Worm (Caenorhabditis elegans): ENCODE results near the gene cht-4.

- TF ChIP-seq scrt-1 (GFP tag; IDR thresholded peaks at IDR 0.05), result no peak
- TF ChIP-seq flt-1 (GFP tag; IDR thresholded peaks at IDR 0.05), result no peak
- TF ChIP-seq ceh-13 (GFP tag; optimal IDR thresholded peaks at IDR 0.05), result no peak
- TF ChIP-seq hmbx-1 (tag; optimal IDR thresholded peaks at IDR 0.05), result no peak
- TF ChIP-seq tra-4 (tag; optimal IDR thresholded peaks at IDR 0.05), result no peak
- no peak for TF ChIP-seq ama-1 (optimal IDR thresholded peaks at IDR 0.05)
- TF ChIP-seq hnd-1 (tag; optimal IDR thresholded peaks at IDR 0.05), result no peak
- no peak for TF ChIP-seq ets-7 (tag; optimal IDR thresholded peaks at IDR 0.05)
These were observed 35.0 kb downstream of the cht-4 start for ce11 chrIII:1622329-1622728.
